Fruit fly (Drosophila melanogaster) whole organism, embryonic: ENCODE results near the gene CG13894.

Source experiments
- CG12299 ChIP-seq: fragments of 200-800 bp; sonication (Bioruptor generic); optimal IDR thresholded peaks from 2 replicates; lab custom pipeline; 2018; ENCODE audit warnings: missing biosample characterization, mild to moderate bottlenecking, missing genetic modification characterization
- CG14667 ChIP-seq: fragments of 200-800 bp; sonication (Bioruptor generic); IDR thresholded peaks from 2 replicates; pipeline ENCODE4 v1.3.6; 2022; ENCODE audit warnings: missing biosample characterization, missing genetic modification characterization
- CG17385 ChIP-seq: fragments of 200-800 bp; sonication (Bioruptor generic); optimal IDR thresholded peaks from 3 replicates; lab custom pipeline; 2018; ENCODE audit warnings: missing biosample characterization, mild to moderate bottlenecking, missing genetic modification characterization
- CG32772 ChIP-seq: fragments of 200-800 bp; sonication (Bioruptor generic); IDR thresholded peaks from 2 replicates; pipeline ENCODE4 v1.3.6; 2022; ENCODE audit warnings: missing biosample characterization, missing genetic modification characterization
- Dip3 ChIP-seq: fragments of 200-800 bp; sonication (Bioruptor generic); optimal IDR thresholded peaks from 3 replicates; lab custom pipeline; 2016; ENCODE audit warnings: missing biosample characterization, missing genetic modification characterization
- Ets65A ChIP-seq: fragments of 200-800 bp; sonication (Bioruptor generic); peaks from one replicate; lab custom pipeline; 2016; ENCODE audit warnings: missing biosample characterization, missing genetic modification characterization
- Kr ChIP-seq: fragments of 200-800 bp; sonication (Bioruptor generic); optimal IDR thresholded peaks from 2 replicates; lab custom pipeline; 2017; ENCODE audit warnings: missing biosample characterization, mild to moderate bottlenecking, missing genetic modification characterization
- exex ChIP-seq: fragments of 200-800 bp; sonication (Bioruptor generic); optimal IDR thresholded peaks from 4 replicates; lab custom pipeline; 2018; ENCODE audit warnings: missing biosample characterization, mild to moderate bottlenecking, missing genetic modification characterization, moderate library complexity
- fd102C ChIP-seq: fragments of 200-800 bp; sonication (Bioruptor generic); optimal IDR thresholded peaks from 2 replicates; lab custom pipeline; 2018; ENCODE audit warnings: missing biosample characterization, mild to moderate bottlenecking, missing genetic modification characterization, moderate library complexity
- klu ChIP-seq: fragments of 200-800 bp; sonication (Bioruptor generic); IDR thresholded peaks from 2 replicates; pipeline ENCODE4 v1.3.6; 2022; ENCODE audit warnings: missing biosample characterization, missing genetic modification characterization
- sr ChIP-seq: fragments of 200-800 bp; sonication (Bioruptor generic); IDR thresholded peaks from 3 replicates; pipeline ENCODE4 v1.3.6; 2022; ENCODE audit warnings: missing biosample characterization, missing genetic modification characterization
- zen ChIP-seq: fragments of 200-800 bp; sonication (Bioruptor generic); optimal IDR thresholded peaks from 3 replicates; lab custom pipeline; 2018; ENCODE audit warnings: missing biosample characterization, mild to moderate bottlenecking, missing genetic modification characterization, moderate library complexity

DNA sequence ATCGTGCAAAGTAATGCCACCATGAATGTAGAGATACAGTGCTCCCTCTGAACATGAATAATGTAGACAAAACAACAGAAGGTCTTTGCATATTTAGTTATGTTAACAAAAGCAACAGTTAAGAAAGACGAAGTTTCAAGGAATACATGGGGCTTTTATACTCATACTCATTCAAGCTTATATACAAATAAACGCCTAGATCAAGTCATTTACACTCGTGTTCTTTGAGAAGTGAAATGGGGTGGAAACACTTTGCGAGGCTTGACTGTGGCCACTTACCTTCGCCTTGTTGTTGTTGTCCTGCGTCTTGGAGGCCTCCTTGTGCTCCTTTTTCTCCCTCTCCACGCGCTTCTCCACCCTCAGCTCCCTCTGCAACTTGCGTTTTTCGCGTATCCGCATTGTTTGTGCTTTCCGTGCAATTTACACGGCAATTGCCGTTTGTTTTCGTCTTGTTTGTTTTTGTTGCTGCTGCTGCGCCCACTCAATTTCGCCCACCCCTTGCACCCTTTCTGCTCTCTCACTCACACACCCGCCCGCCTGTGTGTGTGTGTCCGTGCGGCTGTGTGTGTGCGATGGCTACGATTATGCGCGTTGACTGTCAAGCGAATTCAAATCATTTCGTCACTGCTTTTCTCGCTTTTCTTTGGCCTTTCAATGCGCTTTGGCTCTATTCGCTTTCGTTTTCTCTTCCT, 14.0 kb downstream of the CG13894 start:
- no peak for TF ChIP-seq zen (tag; lab: Kevin White, UChicago)
- no peak for TF ChIP-seq fd102C (GFP tag; lab: Kevin White, UChicago)
- no peak for TF ChIP-seq Dip3 (GFP tag; lab: Kevin White, UChicago)
- peak; percentile 71 for TF ChIP-seq Ets65A (GFP tag; lab: Kevin White, UChicago)
- TF ChIP-seq Kr (GFP tag; lab: Kevin White, UChicago): peak; percentile 43
- no peak for TF ChIP-seq CG14667 (GFP tag; lab: Robert Waterston, UW)
- no peak for TF ChIP-seq exex (tag; lab: Kevin White, UChicago)
- no peak for TF ChIP-seq CG17385
- no peak for TF ChIP-seq CG12299
- no peak for TF ChIP-seq klu (GFP tag; lab: Robert Waterston, UW)
- no peak for TF ChIP-seq CG32772 (GFP tag; lab: Robert Waterston, UW)
- peak; percentile 90 for TF ChIP-seq sr
